Fruit fly (Drosophila melanogaster) whole organism, embryonic: ENCODE data around the gene TbCMF46.
A peak's percentile ranks its signal among the peaks of the same experiment; 100 is the strongest.

Source experiments
- ATbp ChIP-seq: fragments of 200-800 bp; sonication (Bioruptor generic); optimal IDR thresholded peaks from 2 replicates; lab custom pipeline; 2017; ENCODE audit warnings: missing biosample characterization, mild to moderate bottlenecking, missing genetic modification characterization, missing genetic modification reagents
- Asciz ChIP-seq: fragments of 200-800 bp; sonication (Bioruptor generic); optimal IDR thresholded peaks from 2 replicates; lab custom pipeline; 2017; ENCODE audit warnings: missing biosample characterization, mild to moderate bottlenecking, missing genetic modification characterization, missing genetic modification reagents
- CG10209 ChIP-seq: fragments of 200-800 bp; sonication (Bioruptor generic); optimal IDR thresholded peaks from 3 replicates; lab custom pipeline; 2017; ENCODE audit warnings: missing biosample characterization, mild to moderate bottlenecking, missing genetic modification characterization, missing genetic modification reagents
- CG10959 ChIP-seq: fragments of 200-800 bp; sonication (Bioruptor generic); IDR thresholded peaks from 2 replicates; pipeline ENCODE4 v1.3.6; 2022; ENCODE audit warnings: missing biosample characterization, missing genetic modification characterization
- CG12744 ChIP-seq: fragments of 200-800 bp; sonication (Bioruptor generic); optimal IDR thresholded peaks from 2 replicates; lab custom pipeline; 2016; ENCODE audit warnings: missing biosample characterization, missing genetic modification characterization
- CG14014 ChIP-seq: fragments of 200-800 bp; sonication (Bioruptor generic); IDR thresholded peaks from 2 replicates; pipeline ENCODE4 v1.3.6; 2022; ENCODE audit warnings: missing biosample characterization, missing genetic modification characterization
- CG14710 ChIP-seq: fragments of 200-800 bp; sonication (Bioruptor generic); optimal IDR thresholded peaks from 3 replicates; lab custom pipeline; 2019; ENCODE audit warnings: missing biosample characterization, mild to moderate bottlenecking, missing genetic modification characterization, moderate library complexity
- CG15073 ChIP-seq: fragments of 200-800 bp; sonication (Bioruptor generic); optimal IDR thresholded peaks from 2 replicates; lab custom pipeline; 2016; ENCODE audit warnings: missing biosample characterization, missing genetic modification characterization
- CG15269 ChIP-seq: fragments of 200-800 bp; sonication (Bioruptor generic); optimal IDR thresholded peaks from 2 replicates; lab custom pipeline; 2018; ENCODE audit warnings: missing biosample characterization, mild to moderate bottlenecking, missing genetic modification characterization, moderate library complexity
- CG1647 ChIP-seq: fragments of 200-800 bp; sonication (Bioruptor generic); optimal IDR thresholded peaks from 3 replicates; lab custom pipeline; 2016; ENCODE audit warnings: missing biosample characterization, missing genetic modification characterization
- CG16815 ChIP-seq: fragments of 200-800 bp; sonication (Bioruptor generic); optimal IDR thresholded peaks from 3 replicates; lab custom pipeline; 2017; ENCODE audit warnings: missing biosample characterization, mild to moderate bottlenecking, missing genetic modification characterization
- CG1832 ChIP-seq: fragments of 200-800 bp; sonication (Bioruptor generic); optimal IDR thresholded peaks from 2 replicates; lab custom pipeline; 2017; ENCODE audit warnings: missing biosample characterization, mild to moderate bottlenecking, missing genetic modification characterization, inconsistent platforms
- CG2120 ChIP-seq: fragments of 200-800 bp; sonication (Bioruptor generic); optimal IDR thresholded peaks from 3 replicates; lab custom pipeline; 2016; ENCODE audit warnings: missing biosample characterization, missing genetic modification characterization
- CG2129 ChIP-seq: fragments of 200-800 bp; sonication (Bioruptor generic); IDR thresholded peaks from 2 replicates; pipeline ENCODE4 v1.3.6; 2022; ENCODE audit warnings: missing biosample characterization, missing genetic modification characterization; ENCODE audit not compliant: partially characterized antibody
- CG32772 ChIP-seq: fragments of 200-800 bp; sonication (Bioruptor generic); IDR thresholded peaks from 2 replicates; pipeline ENCODE4 v1.3.6; 2022; ENCODE audit warnings: missing biosample characterization, missing genetic modification characterization
- CG34422 ChIP-seq: fragments of 200-800 bp; sonication (Bioruptor generic); IDR thresholded peaks from 3 replicates; pipeline ENCODE4 v1.3.6; 2022; ENCODE audit warnings: missing biosample characterization, missing genetic modification characterization
- CG3995 ChIP-seq: fragments of 200-800 bp; sonication (Bioruptor generic); optimal IDR thresholded peaks from 3 replicates; lab custom pipeline; 2016; ENCODE audit warnings: missing biosample characterization, missing genetic modification characterization
- CG4820 ChIP-seq: fragments of 200-800 bp; sonication (Bioruptor generic); optimal IDR thresholded peaks from 3 replicates; lab custom pipeline; 2016; ENCODE audit warnings: missing biosample characterization, missing genetic modification characterization
- CG6813 ChIP-seq: fragments of 200-800 bp; sonication (Bioruptor generic); optimal IDR thresholded peaks from 2 replicates; lab custom pipeline; 2017; ENCODE audit warnings: missing biosample characterization, missing genetic modification characterization, mild to moderate bottlenecking, moderate library complexity, missing genetic modification reagents
- CG7786 ChIP-seq: fragments of 200-800 bp; sonication (Bioruptor generic); optimal IDR thresholded peaks from 2 replicates; lab custom pipeline; 2016; ENCODE audit warnings: missing biosample characterization, missing genetic modification characterization
- CG8281 ChIP-seq: fragments of 200-800 bp; sonication (Bioruptor generic); optimal IDR thresholded peaks from 2 replicates; lab custom pipeline; 2018; ENCODE audit warnings: missing biosample characterization, mild to moderate bottlenecking, missing genetic modification characterization, moderate library complexity
- CG8924 ChIP-seq: fragments of 200-800 bp; optimal IDR thresholded peaks from 3 replicates; lab custom pipeline; 2019; ENCODE audit warnings: missing biosample characterization, mild to moderate bottlenecking, missing genetic modification characterization, moderate library complexity
- CG9932 ChIP-seq: fragments of 200-800 bp; sonication (Bioruptor generic); IDR thresholded peaks from 2 replicates; pipeline ENCODE4 v1.3.6; 2022; ENCODE audit warnings: missing biosample characterization, missing genetic modification characterization
- CTCF ChIP-seq: fragments of 200-800 bp; sonication (Bioruptor generic); optimal IDR thresholded peaks from 2 replicates; lab custom pipeline; 2017; ENCODE audit warnings: missing biosample characterization, mild to moderate bottlenecking, missing genetic modification characterization, moderate library complexity
- CoRest ChIP-seq: fragments of 200-800 bp; sonication (Bioruptor generic); optimal IDR thresholded peaks from 3 replicates; lab custom pipeline; 2018; ENCODE audit warnings: missing biosample characterization, mild to moderate bottlenecking, missing genetic modification characterization, moderate library complexity
- Dll ChIP-seq: fragments of 200-800 bp; sonication (Bioruptor generic); IDR thresholded peaks from 4 replicates; pipeline ENCODE4 v1.3.6; 2022; ENCODE audit warnings: missing biosample characterization, missing genetic modification characterization; ENCODE audit not compliant: partially characterized antibody
- Kr ChIP-seq: fragments of 200-800 bp; sonication (Bioruptor generic); optimal IDR thresholded peaks from 2 replicates; lab custom pipeline; 2017; ENCODE audit warnings: missing biosample characterization, mild to moderate bottlenecking, missing genetic modification characterization
- Myb ChIP-seq: fragments of 200-800 bp; sonication (Bioruptor generic); optimal IDR thresholded peaks from 2 replicates; lab custom pipeline; 2016; ENCODE audit warnings: missing biosample characterization, missing genetic modification characterization
- Oli ChIP-seq: fragments of 200-800 bp; sonication (Bioruptor generic); optimal IDR thresholded peaks from 2 replicates; lab custom pipeline; 2018; ENCODE audit warnings: missing biosample characterization, mild to moderate bottlenecking, missing genetic modification characterization, moderate library complexity
- Pdp1 ChIP-seq, 2 experiments: fragments of 200-800 bp; sonication (Bioruptor generic); optimal IDR thresholded peaks; 3 replicates each; lab custom pipeline; 2016; ENCODE audit warnings: missing biosample characterization in 2 of 2, missing genetic modification characterization in 2 of 2, mild to moderate bottlenecking in 1 of 2, moderate library complexity in 1 of 2
- Sin3A ChIP-seq: fragments of >200 bp; optimal IDR thresholded peaks from 2 replicates; lab custom pipeline; 2018
- Sox100B ChIP-seq: fragments of 200-800 bp; sonication (Bioruptor generic); optimal IDR thresholded peaks from 3 replicates; lab custom pipeline; 2018; ENCODE audit warnings: missing biosample characterization, mild to moderate bottlenecking, missing genetic modification characterization
- Spps ChIP-seq: fragments of 200-800 bp; sonication (Bioruptor generic); optimal IDR thresholded peaks from 2 replicates; lab custom pipeline; 2018; ENCODE audit warnings: missing biosample characterization, mild to moderate bottlenecking, missing genetic modification characterization
- ac ChIP-seq: fragments of 200-800 bp; sonication (Bioruptor generic); optimal IDR thresholded peaks from 3 replicates; lab custom pipeline; 2017; ENCODE audit warnings: missing biosample characterization, mild to moderate bottlenecking, missing genetic modification characterization
- ap ChIP-seq: fragments of 200-800 bp; sonication (Bioruptor generic); IDR thresholded peaks from 2 replicates; pipeline ENCODE4 v1.3.6; 2022; ENCODE audit warnings: missing biosample characterization, missing genetic modification characterization
- bcd ChIP-seq: fragments of 200-800 bp; sonication (Bioruptor generic); optimal IDR thresholded peaks from 2 replicates; lab custom pipeline; 2017; ENCODE audit warnings: missing biosample characterization, mild to moderate bottlenecking, missing genetic modification characterization
- chif ChIP-seq, 2 experiments: fragments of 200-800 bp; sonication (Bioruptor generic); optimal IDR thresholded peaks; 3 replicates each; lab custom pipeline; 2016; ENCODE audit warnings: missing biosample characterization in 2 of 2, missing genetic modification characterization in 2 of 2
- corto ChIP-seq: fragments of 200-800 bp; sonication (Bioruptor generic); optimal IDR thresholded peaks from 2 replicates; lab custom pipeline; 2016; ENCODE audit warnings: missing biosample characterization, mild to moderate bottlenecking, missing genetic modification characterization, moderate library complexity
- disco-r ChIP-seq: fragments of 200-800 bp; sonication (Bioruptor generic); optimal IDR thresholded peaks from 2 replicates; lab custom pipeline; 2016; ENCODE audit warnings: missing biosample characterization, missing genetic modification characterization
- her ChIP-seq: fragments of 200-800 bp; sonication (Bioruptor generic); optimal IDR thresholded peaks from 2 replicates; lab custom pipeline; 2016; ENCODE audit warnings: missing biosample characterization, missing genetic modification characterization
- hkb ChIP-seq, 2 experiments: fragments of 200-800 bp in 1 of 2; fragments of >200 bp in 1 of 2; sonication (Bioruptor generic) in 1 of 2; IDR thresholded peaks in 1 of 2; optimal IDR thresholded peaks in 1 of 2; 2 replicates each; pipeline versions ENCODE4 v1.3.6 to Lab custom; 2017 to 2022; ENCODE audit warnings: missing biosample characterization in 1 of 2, missing genetic modification characterization in 1 of 2
- mam ChIP-seq: fragments of 200-800 bp; sonication (Bioruptor generic); optimal IDR thresholded peaks from 3 replicates; lab custom pipeline; 2016; ENCODE audit warnings: missing biosample characterization, missing genetic modification characterization
- onecut ChIP-seq: fragments of 200-800 bp; sonication (Bioruptor generic); IDR thresholded peaks from 2 replicates; pipeline ENCODE4 v1.3.6; 2022; ENCODE audit warnings: missing biosample characterization, missing genetic modification characterization
- org-1 ChIP-seq: fragments of 200-800 bp; sonication (Bioruptor generic); optimal IDR thresholded peaks from 2 replicates; lab custom pipeline; 2017; ENCODE audit warnings: missing biosample characterization, missing genetic modification characterization
- pfk ChIP-seq: fragments of 200-800 bp; sonication (Bioruptor generic); optimal IDR thresholded peaks from 2 replicates; lab custom pipeline; 2018; ENCODE audit warnings: missing biosample characterization, mild to moderate bottlenecking, missing genetic modification characterization, moderate library complexity
- prd ChIP-seq, 3 experiments: fragments of >200 bp in 2 of 3; fragments of 200-800 bp in 1 of 3; sonication (Bioruptor generic) in 1 of 3; optimal IDR thresholded peaks in 2 of 3; IDR thresholded peaks in 1 of 3; 2 replicates in 2 of 3; 3 replicates in 1 of 3; pipeline versions ENCODE4 v1.3.6 to Lab custom; 2017 to 2022; ENCODE audit warnings: missing biosample characterization in 1 of 3, missing genetic modification characterization in 1 of 3
- run ChIP-seq: fragments of 200-800 bp; sonication (Bioruptor generic); optimal IDR thresholded peaks from 3 replicates; lab custom pipeline; 2018; ENCODE audit warnings: missing biosample characterization, mild to moderate bottlenecking, missing genetic modification characterization
- sima ChIP-seq: fragments of 200-800 bp; sonication (Bioruptor generic); optimal IDR thresholded peaks from 2 replicates; lab custom pipeline; 2016; ENCODE audit warnings: missing biosample characterization, missing genetic modification characterization
- slp2 ChIP-seq: fragments of 200-800 bp; sonication (Bioruptor generic); optimal IDR thresholded peaks from 2 replicates; lab custom pipeline; 2016; ENCODE audit warnings: missing biosample characterization, missing genetic modification characterization

The TbCMF46 gene

dm6 chr2L:9938631-9939256, 14.1 kb upstream of the TbCMF46 start, which contains the start of the genes Datp and CG4619 (continued):
- TF ChIP-seq Myb (GFP tag; lab: Kevin White, UChicago) (peak; percentile 80), hkb (optimal IDR thresholded peaks at IDR 0.05; lab: Kevin White, UChicago) (no peak), hkb (GFP tag; IDR thresholded peaks at IDR 0.05; lab: Robert Waterston, UW) (no peak), ATbp (GFP tag; lab: Kevin White, UChicago) (no peak), CG1832 (GFP tag; lab: Kevin White, UChicago) (no peak), ac (GFP tag; lab: Kevin White, UChicago) (no peak), her (GFP tag; lab: Kevin White, UChicago) (peak; percentile 54), onecut (GFP tag; lab: Robert Waterston, UW) (no peak), CG8281 (tag; lab: Kevin White, UChicago) (no peak), CG32772 (GFP tag; lab: Robert Waterston, UW) (0 out of 2 replicates have a peak, but pooled peaks have one; percentile 6), CG6813 (peak; percentile 16), slp2 (GFP tag; lab: Kevin White, UChicago) (no peak), Sox100B (GFP tag; lab: Kevin White, UChicago) (no peak), ap (GFP tag; lab: Robert Waterston, UW) (no peak), Pdp1 (GFP tag; optimal IDR thresholded peaks at IDR 0.05; lab: Kevin White, UChicago) (peak; percentile 12 to 95), Sin3A (peak; percentile 31), CG10959 (GFP tag; lab: Robert Waterston, UW) (no peak), Oli (tag; lab: Kevin White, UChicago) (no peak), Dll (no peak), CG34422 (GFP tag; lab: Robert Waterston, UW) (peak; percentile 85; the same call in 2 of the 3 replicates), disco-r (peak; percentile 20), CG10209 (GFP tag; lab: Kevin White, UChicago) (peak; percentile 50), CoRest (tag; lab: Kevin White, UChicago) (peak; percentile 23), CG2120 (GFP tag; lab: Kevin White, UChicago) (peak; percentile 75), Spps (tag; lab: Kevin White, UChicago) (no peak), chif (GFP tag; optimal IDR thresholded peaks at IDR 0.05; lab: Kevin White, UChicago) (peak in 1 of 2 experiments; percentile 16), sima (GFP tag; lab: Kevin White, UChicago) (no peak), corto (no peak), CG1647 (peak; percentile 21), CG14014 (GFP tag; lab: Robert Waterston, UW) (0 out of 2 replicates have a peak, but pooled peaks have one; percentile 13), org-1 (GFP tag; lab: Kevin White, UChicago) (no peak), CG14710 (tag; lab: Kevin White, UChicago) (peak; percentile 37), CG15269 (tag; lab: Kevin White, UChicago) (no peak), CG12744 (no peak), pfk (GFP tag; lab: Kevin White, UChicago) (peak; percentile 9), CG4820 (GFP tag; lab: Kevin White, UChicago) (no peak), CG2129 (GFP tag; lab: Robert Waterston, UW) (no peak), CG16815 (no peak), CG3995 (GFP tag; lab: Kevin White, UChicago) (peak; percentile 36), Kr (GFP tag; lab: Kevin White, UChicago) (no peak), Asciz (GFP tag; lab: Kevin White, UChicago) (no peak), prd (optimal IDR thresholded peaks at IDR 0.05; lab: Kevin White, UChicago) (no peak), prd (GFP tag; IDR thresholded peaks at IDR 0.05; lab: Robert Waterston, UW) (peak; percentile 20; the same call in 1 of the 3 replicates), bcd (GFP tag; lab: Kevin White, UChicago) (peak; percentile 30), CG9932 (GFP tag; lab: Robert Waterston, UW) (peak; percentile 85), CG8924 (tag; lab: Kevin White, UChicago) (no peak), CTCF (no peak), CG7786 (GFP tag; lab: Kevin White, UChicago) (peak; percentile 60), run (no peak), CG15073 (GFP tag; lab: Kevin White, UChicago) (no peak), mam (peak; percentile 63)
